Worm (Caenorhabditis elegans) whole organism, early embryonic: Measurements from ENCODE around the gene sax-3.

ENCODE experiments used
- F13C5.2 ChIP-seq: sonication (generic microtip); optimal IDR thresholded peaks from 2 replicates; lab custom pipeline; 2017; ENCODE audit warnings: mild to moderate bottlenecking, missing genetic modification characterization, inconsistent platforms, missing compliant biosample characterization
- aly-1 ChIP-seq: sonication (generic microtip); optimal IDR thresholded peaks from 2 replicates; lab custom pipeline; 2016; ENCODE audit warnings: missing genetic modification characterization, missing compliant biosample characterization
- ama-1 ChIP-seq: fragments of 150-350 bp; optimal IDR thresholded peaks from 2 replicates; lab custom pipeline; 2014
- ceh-13 ChIP-seq: fragments of 200-800 bp; sonication (Bioruptor generic); optimal IDR thresholded peaks from 2 replicates; lab custom pipeline; 2018; ENCODE audit warnings: mild to moderate bottlenecking, missing genetic modification characterization, missing compliant biosample characterization
- ceh-36 ChIP-seq: sonication (generic microtip); optimal IDR thresholded peaks from 2 replicates; lab custom pipeline; 2016; ENCODE audit warnings: missing genetic modification characterization, inconsistent platforms, missing compliant biosample characterization
- ets-7 ChIP-seq: sonication (generic microtip); optimal IDR thresholded peaks from 2 replicates; lab custom pipeline; 2016; ENCODE audit warnings: missing genotype, missing genetic modification characterization, missing compliant biosample characterization
- flt-1 ChIP-seq: fragments of 200-800 bp; sonication (Bioruptor generic); IDR thresholded peaks from 2 replicates; pipeline ENCODE4 v1.3.6; 2022; ENCODE audit warnings: missing genetic modification characterization, missing compliant biosample characterization
- hmbx-1 ChIP-seq: sonication (generic microtip); optimal IDR thresholded peaks from 2 replicates; lab custom pipeline; 2016; ENCODE audit warnings: mild to moderate bottlenecking, missing genetic modification characterization, missing compliant biosample characterization
- scrt-1 ChIP-seq: fragments of 200-800 bp; sonication (Bioruptor generic); IDR thresholded peaks from 2 replicates; pipeline ENCODE4 v1.3.6; 2022; ENCODE audit warnings: missing genetic modification characterization, missing compliant biosample characterization
- sea-1 ChIP-seq: fragments of 200-800 bp; sonication (Bioruptor generic); conservative IDR thresholded peaks from 2 replicates; pipeline ENCODE4 v1.3.6; 2022; ENCODE audit warnings: missing genetic modification characterization, missing compliant biosample characterization
- tbx-11 ChIP-seq: fragments of 200-800 bp; sonication (Bioruptor generic); IDR thresholded peaks from 2 replicates; pipeline ENCODE4 v1.3.6; 2022; ENCODE audit warnings: missing genetic modification characterization, missing compliant biosample characterization
- tbx-37 ChIP-seq: fragments of 200-800 bp; sonication (Bioruptor generic); conservative IDR thresholded peaks from 2 replicates; pipeline ENCODE4 v1.3.6; 2022; ENCODE audit warnings: missing genetic modification reagents, missing genetic modification characterization, missing compliant biosample characterization

DNA sequence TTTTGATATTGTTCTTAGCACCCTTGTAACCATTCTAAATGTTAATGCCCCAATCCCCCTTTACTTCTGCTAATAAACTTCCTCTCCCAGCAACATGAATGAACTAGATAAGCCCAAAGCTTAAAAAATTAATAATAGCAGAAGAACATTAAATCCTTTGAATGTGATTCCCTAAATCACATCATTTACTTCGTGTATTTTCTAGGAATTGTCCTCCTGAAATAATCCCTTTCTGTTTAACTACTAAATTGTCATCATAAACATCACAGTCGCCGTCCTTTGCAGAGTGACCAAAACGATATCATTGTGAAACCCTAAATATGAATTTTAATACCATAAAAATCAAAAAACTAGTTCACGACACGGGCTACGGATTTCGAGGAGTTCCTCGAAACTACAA lies 49.7 kb downstream of the sax-3 start:
- TF ChIP-seq ama-1 (lab: Kevin White, UChicago), result no peak
- TF ChIP-seq sea-1 (GFP tag; lab: Robert Waterston, UW), result no peak
- no peak for TF ChIP-seq tbx-11 (GFP tag; lab: Robert Waterston, UW)
- no peak for TF ChIP-seq aly-1
- no peak for TF ChIP-seq flt-1 (GFP tag; lab: Robert Waterston, UW)
- TF ChIP-seq tbx-37 (GFP tag; lab: Robert Waterston, UW), result no peak
- TF ChIP-seq hmbx-1 (tag; lab: Kevin White, UChicago), result no peak
- no peak for TF ChIP-seq ceh-36 (tag; lab: Kevin White, UChicago)
- TF ChIP-seq F13C5.2 (tag; lab: Kevin White, UChicago), result no peak
- no peak for TF ChIP-seq scrt-1 (GFP tag; lab: Robert Waterston, UW)
- no peak for TF ChIP-seq ceh-13 (GFP tag; lab: Kevin White, UChicago)
- TF ChIP-seq ets-7 (tag; lab: Kevin White, UChicago), result no peak
